Fruit fly (Drosophila melanogaster): ENCODE data around the gene CG42813.

The CG42813 gene

DNA sequence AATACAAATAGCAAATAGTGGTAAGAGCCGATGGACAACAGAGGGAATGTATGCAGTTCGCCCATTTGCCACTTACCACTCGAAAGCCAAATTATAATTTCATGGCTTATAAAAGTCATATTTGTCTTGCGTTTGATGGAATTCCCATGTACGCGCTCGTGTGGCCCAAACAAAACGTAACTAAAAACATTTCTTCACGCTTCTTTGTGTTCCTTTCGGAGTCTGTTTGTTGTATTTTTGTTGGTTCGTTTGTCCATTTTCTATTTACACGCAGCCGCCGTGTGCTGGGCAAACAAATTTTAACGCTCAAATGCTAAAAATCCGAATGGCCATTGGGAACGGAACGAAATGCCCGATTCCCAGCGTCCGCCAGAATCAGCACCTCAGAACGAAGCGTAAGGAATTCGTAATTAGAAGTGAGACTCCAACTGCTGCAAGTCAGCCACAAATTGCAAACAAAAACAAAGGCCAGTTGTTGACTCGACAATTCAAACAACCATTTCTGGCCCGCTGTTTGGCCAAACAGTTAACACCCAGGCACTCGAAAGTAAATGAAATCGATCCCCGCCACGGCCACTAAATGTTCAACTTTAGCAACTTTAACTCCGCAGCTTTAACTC, 19.5 kb downstream of the CG42813 start (continued):
- TF ChIP-seq CG7745 (tag; optimal IDR thresholded peaks at IDR 0.05) (peak; percentile 32), CG13287 (GFP tag; IDR thresholded peaks at IDR 0.05; ENCODE audit: partially characterized antibody) (no peak), trem (tag; optimal IDR thresholded peaks at IDR 0.05) (no peak), en (GFP tag; optimal IDR thresholded peaks at IDR 0.05) (peak; percentile 2), sug (tag; optimal IDR thresholded peaks at IDR 0.05) (no peak), Elba2 (GFP tag; optimal IDR thresholded peaks at IDR 0.05) (no peak), ewg (GFP tag; optimal IDR thresholded peaks at IDR 0.05) (peak; percentile 21), ase (GFP tag; IDR thresholded peaks at IDR 0.05) (peak; percentile 52; the same call in 1 of the 3 replicates), fd3F (GFP tag; optimal IDR thresholded peaks at IDR 0.05) (no peak), HLH3B (GFP tag; IDR thresholded peaks at IDR 0.05) (peak; percentile 63; the same call in 1 of the 2 replicates), CG14441 (GFP tag; IDR thresholded peaks at IDR 0.05) (peak; percentile 43; the same call in 1 of the 2 replicates), CG43689 (GFP tag; IDR thresholded peaks at IDR 0.05) (peak; percentile 52; the same call in 1 of the 2 replicates), NC2α (GFP tag; optimal IDR thresholded peaks at IDR 0.05) (no peak), aop (GFP tag; IDR thresholded peaks at IDR 0.05) (no peak), Fer2 (tag; optimal IDR thresholded peaks at IDR 0.05) (no peak), CG16863 (GFP tag; optimal IDR thresholded peaks at IDR 0.05) (peak; percentile 43), pzg (GFP tag; optimal IDR thresholded peaks at IDR 0.05) (no peak), zfh1 (GFP tag; IDR thresholded peaks at IDR 0.05) (peak; percentile 64; the same call in 1 of the 3 replicates), corto (GFP tag; optimal IDR thresholded peaks at IDR 0.05) (no peak), kay (GFP tag; optimal IDR thresholded peaks at IDR 0.05) (no peak), CG11093 (GFP tag; IDR thresholded peaks at IDR 0.05) (no peak), dmrt99B (tag; optimal IDR thresholded peaks at IDR 0.05) (peak; percentile 44), CG10321 (GFP tag; IDR thresholded peaks at IDR 0.05) (no peak), mam (GFP tag; optimal IDR thresholded peaks at IDR 0.05) (no peak), CG7786 (GFP tag; optimal IDR thresholded peaks at IDR 0.05) (no peak), fu2 (GFP tag; optimal IDR thresholded peaks at IDR 0.05) (no peak), Chrac-16 (GFP tag; optimal IDR thresholded peaks at IDR 0.05) (no peak), Ravus (GFP tag; IDR thresholded peaks at IDR 0.05) (no peak), CG1529 (GFP tag; optimal IDR thresholded peaks at IDR 0.05) (peak; percentile 5), vnd (GFP tag; IDR thresholded peaks at IDR 0.05; ENCODE audit: partially characterized antibody) (no peak), CG30020 (tag; optimal IDR thresholded peaks at IDR 0.05) (no peak), tna (GFP tag; IDR thresholded peaks at IDR 0.05; ENCODE audit: partially characterized antibody) (no peak), CG6854 (GFP tag; optimal IDR thresholded peaks at IDR 0.05) (no peak), sens-2 (GFP tag; IDR thresholded peaks at IDR 0.05) (no peak), CG17612 (GFP tag; IDR thresholded peaks at IDR 0.05) (no peak), CG10959 (GFP tag; IDR thresholded peaks at IDR 0.05) (0 out of 2 replicates have a peak, but pooled peaks have one; percentile 16), Med (GFP tag) (peak; percentile 79), nom (GFP tag; optimal IDR thresholded peaks at IDR 0.05) (no peak), CG7928 (GFP tag; optimal IDR thresholded peaks at IDR 0.05) (no peak), CG8478 (optimal IDR thresholded peaks at IDR 0.05) (no peak), E2f1 (GFP tag; IDR thresholded peaks at IDR 0.05) (no peak), odd (GFP tag; optimal IDR thresholded peaks at IDR 0.05) (peak; percentile 57), repo (GFP tag; optimal IDR thresholded peaks at IDR 0.05) (peak; percentile 21), ci (GFP tag; IDR thresholded peaks at IDR 0.05) (peak; percentile 67; the same call in 2 of the 3 replicates), caup (GFP tag; optimal IDR thresholded peaks at IDR 0.05; ENCODE audit: severe bottlenecking) (peak; percentile 52), ham (GFP tag; IDR thresholded peaks at IDR 0.05) (no peak), CG2199 (GFP tag; IDR thresholded peaks at IDR 0.05) (no peak), Bgb (GFP tag; IDR thresholded peaks at IDR 0.05; ENCODE audit: partially characterized antibody) (no peak), Sry-δ (GFP tag; optimal IDR thresholded peaks at IDR 0.05) (peak; percentile 19), ara (GFP tag; IDR thresholded peaks at IDR 0.05) (peak; percentile 69), CG18011 (GFP tag; optimal IDR thresholded peaks at IDR 0.05) (no peak)
